Fruit fly (Drosophila melanogaster): ENCODE data around the gene Doc3.

The Doc3 gene

DNA sequence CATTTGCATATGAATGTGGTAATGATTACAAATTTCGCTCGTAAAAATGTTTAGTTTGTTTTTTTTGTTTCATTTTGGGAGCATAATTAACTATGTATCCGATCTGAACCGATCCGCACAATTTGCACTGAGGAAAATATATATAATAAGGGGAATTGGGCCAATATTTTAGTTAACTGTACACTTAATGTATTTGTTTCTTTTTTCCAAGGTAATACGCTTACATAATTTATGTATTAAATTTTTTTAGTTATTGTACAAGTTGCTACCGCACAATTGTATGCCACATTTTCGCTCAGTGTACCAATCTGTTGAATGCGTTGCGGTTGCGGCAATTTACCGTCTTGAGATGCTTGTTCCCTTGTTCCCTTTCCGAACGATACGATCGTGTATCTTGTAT, 20.7 kb downstream of the Doc3 start (continued):
- TF ChIP-seq jigr1 (GFP tag; IDR thresholded peaks at IDR 0.05) (peak; percentile 81; the same call in 2 of the 3 replicates), mld (GFP tag; IDR thresholded peaks at IDR 0.05; ENCODE audit: partially characterized antibody) (no peak), Bgb (GFP tag; IDR thresholded peaks at IDR 0.05; ENCODE audit: partially characterized antibody) (no peak), CG10543 (GFP tag; optimal IDR thresholded peaks at IDR 0.05) (no peak), cad (GFP tag; optimal IDR thresholded peaks at IDR 0.05) (no peak), CG2712 (tag; optimal IDR thresholded peaks at IDR 0.05) (peak; percentile 89), org-1 (GFP tag; optimal IDR thresholded peaks at IDR 0.05) (peak; percentile 59), Atf3 (GFP tag; optimal IDR thresholded peaks at IDR 0.05) (peak; percentile 72), CG31365 (tag; optimal IDR thresholded peaks at IDR 0.05) (peak; percentile 32), pb (GFP tag; optimal IDR thresholded peaks at IDR 0.05) (peak; percentile 52), lilli (GFP tag; optimal IDR thresholded peaks at IDR 0.05) (peak; percentile 82), CG31388 (GFP tag; optimal IDR thresholded peaks at IDR 0.05) (peak; percentile 40), CG1647 (GFP tag; optimal IDR thresholded peaks at IDR 0.05) (peak; percentile 78), CG2116 (GFP tag; optimal IDR thresholded peaks at IDR 0.05) (peak; percentile 33), Sry-δ (GFP tag; optimal IDR thresholded peaks at IDR 0.05) (peak; percentile 37), CG13894 (tag; optimal IDR thresholded peaks at IDR 0.05) (no peak), Vsx1 (GFP tag; optimal IDR thresholded peaks at IDR 0.05) (peak; percentile 81), CG15696 (tag; optimal IDR thresholded peaks at IDR 0.05) (peak; percentile 86), Sox102F (GFP tag; optimal IDR thresholded peaks at IDR 0.05) (peak; percentile 89), CG15011 (GFP tag; optimal IDR thresholded peaks at IDR 0.05) (peak; percentile 61), CG6683 (GFP tag; optimal IDR thresholded peaks at IDR 0.05) (peak; percentile 49), sima (GFP tag; optimal IDR thresholded peaks at IDR 0.05) (peak; percentile 35), gsb-n (tag; optimal IDR thresholded peaks at IDR 0.05) (peak; percentile 83), Med (GFP tag) (peak; percentile 96), tx (GFP tag; optimal IDR thresholded peaks at IDR 0.05) (peak; percentile 72), Mrtf (GFP tag; IDR thresholded peaks at IDR 0.05) (peak; percentile 86), CG9932 (GFP tag; IDR thresholded peaks at IDR 0.05) (peak; percentile 85), zen2 (GFP tag; IDR thresholded peaks at IDR 0.05; ENCODE audit: partially characterized antibody) (no peak), CG6689 (GFP tag; IDR thresholded peaks at IDR 0.05) (peak; percentile 92), CG17802 (tag; optimal IDR thresholded peaks at IDR 0.05) (peak; percentile 43), pfk (GFP tag; optimal IDR thresholded peaks at IDR 0.05) (no peak), CG17359 (tag; optimal IDR thresholded peaks at IDR 0.05) (peak; percentile 86), CG12391 (tag; optimal IDR thresholded peaks at IDR 0.05) (peak; percentile 85), ap (GFP tag; IDR thresholded peaks at IDR 0.05) (peak; percentile 84), stwl (tag; optimal IDR thresholded peaks at IDR 0.05) (no peak), ken (GFP tag; IDR thresholded peaks at IDR 0.05) (peak; percentile 88), CG1529 (GFP tag; optimal IDR thresholded peaks at IDR 0.05) (peak; percentile 74), eve (GFP tag; optimal IDR thresholded peaks at IDR 0.05) (peak in 1 of 2 experiments; percentile 94), BtbVII (GFP tag; optimal IDR thresholded peaks at IDR 0.05) (peak; percentile 65), Dad (GFP tag; optimal IDR thresholded peaks at IDR 0.05) (peak; percentile 73), Sox100B (GFP tag; optimal IDR thresholded peaks at IDR 0.05) (peak; percentile 82), CG3407 (GFP tag; optimal IDR thresholded peaks at IDR 0.05) (peak; percentile 76), CG8359 (GFP tag; optimal IDR thresholded peaks at IDR 0.05; ENCODE audit: borderline replicate concordance) (peak; percentile 61), CG3163 (GFP tag; optimal IDR thresholded peaks at IDR 0.05) (peak; percentile 43), CG10366 (GFP tag; IDR thresholded peaks at IDR 0.05) (peak; percentile 92), trh (GFP tag; optimal IDR thresholded peaks at IDR 0.05) (peak; percentile 69), CG8944 (GFP tag; optimal IDR thresholded peaks at IDR 0.05) (peak; percentile 75), dmrt11E (tag; optimal IDR thresholded peaks at IDR 0.05) (peak; percentile 86), en (GFP tag; optimal IDR thresholded peaks at IDR 0.05) (peak; percentile 61), nerfin-1 (tag; optimal IDR thresholded peaks at IDR 0.05) (peak; percentile 78), HHEX (GFP tag; optimal IDR thresholded peaks at IDR 0.05) (peak; percentile 70)

Measured in whole organism, embryonic.